Worm (Caenorhabditis elegans): ENCODE measurements around the gene idpa-2.

The idpa-2 gene

ce11 chrII:8743379-8744173 is 49.0 kb downstream of the idpa-2 start, which contains the start of gene mak-1 (continued):
- TF ChIP-seq pqm-1 (tag; optimal IDR thresholded peaks at IDR 0.05): peak; percentile 37
- peak; percentile 39 for TF ChIP-seq nhr-6 (tag; optimal IDR thresholded peaks at IDR 0.05)
- TF ChIP-seq arid-1 (GFP tag; conservative IDR thresholded peaks at IDR 0.05): peak; percentile 39; the same call in 1 of the 2 replicates

- TF ChIP-seq daf-8 (GFP tag; IDR thresholded peaks at IDR 0.05): no peak
- TF ChIP-seq nhr-237 (tag; optimal IDR thresholded peaks at IDR 0.05): no peak
- peak; percentile 46; the same call in 1 of the 2 replicates for TF ChIP-seq hmg-1.1 (GFP tag; IDR thresholded peaks at IDR 0.05)
- no peak for TF ChIP-seq D1046.2 (GFP tag; IDR thresholded peaks at IDR 0.05)
- TF ChIP-seq hlh-30 (tag; optimal IDR thresholded peaks at IDR 0.05; ENCODE audit: insufficient read depth): peak; percentile 69
- peak in 1 of 2 experiments; percentile 42 for TF ChIP-seq lsy-2 (tag; optimal IDR thresholded peaks at IDR 0.05)
- TF ChIP-seq ztf-7 (tag; optimal IDR thresholded peaks at IDR 0.05): no peak
Observed at ce11 chrII:8742972-8743371, 49.6 kb downstream of the idpa-2 start.

DNA sequence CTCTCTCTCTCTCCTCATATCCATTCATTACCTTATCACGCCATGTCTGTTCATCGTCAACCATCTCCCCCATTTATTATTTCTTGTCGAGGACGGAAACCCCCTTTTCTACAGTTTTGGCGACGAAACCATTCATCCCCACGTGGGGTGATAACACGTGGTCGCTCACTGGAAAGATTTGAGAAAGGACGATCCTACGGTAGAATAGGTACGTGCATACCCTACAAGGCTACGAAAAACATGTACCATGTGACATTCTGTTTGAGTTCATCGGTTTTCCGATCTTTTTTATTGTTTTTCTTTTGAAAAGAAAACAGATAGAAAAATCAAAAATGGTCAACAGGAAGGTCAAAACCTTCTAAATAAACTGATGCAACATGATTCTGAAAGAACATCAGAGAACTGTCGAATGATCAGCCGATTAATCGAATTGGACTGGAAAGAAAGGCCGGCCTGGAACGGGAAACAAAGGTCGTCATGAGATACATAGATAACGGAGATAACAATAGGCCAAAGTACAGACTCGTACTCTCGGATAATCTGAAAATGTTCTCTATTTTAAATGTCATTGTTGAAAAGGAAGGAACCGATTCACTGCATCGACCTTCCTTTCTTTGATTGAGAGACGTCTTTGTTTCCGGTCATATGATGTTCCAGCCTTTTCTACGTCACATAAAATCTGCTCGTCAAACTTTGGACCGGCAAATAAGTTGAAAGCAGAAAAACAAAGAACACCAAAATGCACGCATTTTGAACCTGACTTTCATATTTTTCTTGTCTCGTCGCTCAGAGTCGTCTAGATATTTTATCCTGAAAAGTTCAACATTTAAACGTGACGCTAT is 50.3 kb downstream of the idpa-2 start:
- TF ChIP-seq lin-38 (GFP tag; IDR thresholded peaks at IDR 0.05) (no peak), ztf-7 (tag; optimal IDR thresholded peaks at IDR 0.05) (no peak), nhr-10 (tag; optimal IDR thresholded peaks at IDR 0.05) (no peak), saeg-2 (GFP tag; IDR thresholded peaks at IDR 0.05) (no peak), snpc-1.2 (GFP tag; IDR thresholded peaks at IDR 0.05) (no peak), spr-1 (tag; optimal IDR thresholded peaks at IDR 0.05) (no peak), fkh-10 (GFP tag; optimal IDR thresholded peaks at IDR 0.05) (no peak), ceh-28 (tag; optimal IDR thresholded peaks at IDR 0.05) (no peak), ztf-11 (tag; optimal IDR thresholded peaks at IDR 0.05) (no peak), mxl-3 (GFP tag; optimal IDR thresholded peaks at IDR 0.05) (peak; percentile 94), nhr-77 (tag; optimal IDR thresholded peaks at IDR 0.05) (peak; percentile 30), fos-1 (tag; optimal IDR thresholded peaks at IDR 0.05) (no peak), mdl-1 (tag; optimal IDR thresholded peaks at IDR 0.05) (peak; percentile 91 to 92), nhr-237 (tag; optimal IDR thresholded peaks at IDR 0.05) (no peak), pqm-1 (tag; optimal IDR thresholded peaks at IDR 0.05) (no peak), F49E8.2 (tag; optimal IDR thresholded peaks at IDR 0.05; ENCODE audit: borderline replicate concordance) (no peak), ZK546.5 (tag; optimal IDR thresholded peaks at IDR 0.05) (no peak), lin-15B (tag; optimal IDR thresholded peaks at IDR 0.05) (no peak), F44E2.7 (GFP tag; IDR thresholded peaks at IDR 0.05) (no peak), set-16 (GFP tag; IDR thresholded peaks at IDR 0.05) (no peak), tag-97 (GFP tag; IDR thresholded peaks at IDR 0.05) (no peak), hlh-11 (tag; optimal IDR thresholded peaks at IDR 0.05) (peak; percentile 80), gei-8 (GFP tag; optimal IDR thresholded peaks at IDR 0.05) (peak; percentile 79), lir-3 (tag; optimal IDR thresholded peaks at IDR 0.05) (no peak), mes-2 (tag; optimal IDR thresholded peaks at IDR 0.05; ENCODE audit: poor library complexity, severe bottlenecking) (peak; percentile 15), unc-62 (GFP tag; optimal IDR thresholded peaks at IDR 0.05 in 1 of 2) (peak in 1 of 2 experiments; percentile 99), unc-62 (tag; optimal IDR thresholded peaks at IDR 0.05) (no peak), zfp-2 (tag; optimal IDR thresholded peaks at IDR 0.05) (no peak), ceh-82 (tag; optimal IDR thresholded peaks at IDR 0.05) (no peak), daf-8 (GFP tag; IDR thresholded peaks at IDR 0.05) (no peak), attf-4 (tag; optimal IDR thresholded peaks at IDR 0.05) (no peak), lim-7 (GFP tag; IDR thresholded peaks at IDR 0.05) (no peak), ceh-62 (tag; optimal IDR thresholded peaks at IDR 0.05) (no peak), ama-1 (optimal IDR thresholded peaks at IDR 0.05) (no peak), dpl-1 (GFP tag; optimal IDR thresholded peaks at IDR 0.05) (peak; percentile 20), egl-43 (GFP tag; IDR thresholded peaks at IDR 0.05) (no peak), egl-27 (tag; optimal IDR thresholded peaks at IDR 0.05) (no peak), lin-29 (GFP tag; IDR thresholded peaks at IDR 0.05) (no peak), ceh-44 (GFP tag; IDR thresholded peaks at IDR 0.05) (no peak), aha-1 (tag) (peak; percentile 99)

Measured in whole organism, L4 larva.